Worm (Caenorhabditis elegans): ENCODE measurements around the gene F40G9.14.

The F40G9.14 gene

ce11 chrIII:134194-134593 lies 43.4 kb downstream of the F40G9.14 start, which contains the start of gene pals-25:
Gene pals-25, plus strand, starts transcription at chrIII:134494.
- TF ChIP-seq him-1 (tag; optimal IDR thresholded peaks at IDR 0.05) = no peak
- no peak for TF ChIP-seq T26A5.8 (tag; optimal IDR thresholded peaks at IDR 0.05)
- TF ChIP-seq pbrm-1 (GFP tag; IDR thresholded peaks at IDR 0.05) = no peak
- TF ChIP-seq xnd-1 (tag; optimal IDR thresholded peaks at IDR 0.05) = no peak
- no peak for TF ChIP-seq bed-2 (GFP tag; IDR thresholded peaks at IDR 0.05)
- TF ChIP-seq ceh-40 (GFP tag; IDR thresholded peaks at IDR 0.05) = no peak
- no peak for TF ChIP-seq hlh-12 (tag; optimal IDR thresholded peaks at IDR 0.05)
- TF ChIP-seq cebp-1 (GFP tag; IDR thresholded peaks at IDR 0.05) = no peak
- TF ChIP-seq cebp-1 (tag; optimal IDR thresholded peaks at IDR 0.05) = no peak
- TF ChIP-seq Y53F4B.3 (GFP tag; IDR thresholded peaks at IDR 0.05) = no peak
- TF ChIP-seq atf-7 (tag; optimal IDR thresholded peaks at IDR 0.05) = no peak
- no peak for TF ChIP-seq ztf-22 (GFP tag; optimal IDR thresholded peaks at IDR 0.05)
- TF ChIP-seq dpff-1 (tag; optimal IDR thresholded peaks at IDR 0.05) = no peak
- no peak for TF ChIP-seq C17E4.6 (GFP tag; IDR thresholded peaks at IDR 0.05)
- TF ChIP-seq ztf-26 (tag; optimal IDR thresholded peaks at IDR 0.05) = no peak

ce11 chrIII:132118-132517 lies 45.5 kb downstream of the F40G9.14 start, which contains the start of gene pals-22:
Gene pals-22, plus strand, starts transcription at chrIII:132418.
- TF ChIP-seq Y53F4B.3 (GFP tag; IDR thresholded peaks at IDR 0.05) (no peak), F52B5.7 (tag; optimal IDR thresholded peaks at IDR 0.05) (no peak), ztf-26 (tag; optimal IDR thresholded peaks at IDR 0.05) (no peak), lin-35 (GFP tag; optimal IDR thresholded peaks at IDR 0.05) (no peak), madf-3 (GFP tag; IDR thresholded peaks at IDR 0.05) (no peak), dpl-1 (GFP tag; optimal IDR thresholded peaks at IDR 0.05) (no peak), cebp-2 (GFP tag; IDR thresholded peaks at IDR 0.05) (no peak), rcor-1 (GFP tag; IDR thresholded peaks at IDR 0.05) (no peak), hlh-12 (tag; optimal IDR thresholded peaks at IDR 0.05) (no peak), nfya-2 (GFP tag; IDR thresholded peaks at IDR 0.05) (no peak), zim-3 (tag; optimal IDR thresholded peaks at IDR 0.05) (no peak), snpc-3.4 (tag; optimal IDR thresholded peaks at IDR 0.05) (no peak), lsl-1 (GFP tag; optimal IDR thresholded peaks at IDR 0.05) (no peak), F10E7.11 (tag; optimal IDR thresholded peaks at IDR 0.05) (no peak), egl-44 (GFP tag; IDR thresholded peaks at IDR 0.05) (no peak), attf-6 (GFP tag; IDR thresholded peaks at IDR 0.05) (no peak), C17E4.6 (GFP tag; IDR thresholded peaks at IDR 0.05) (no peak), ztf-3 (GFP tag; optimal IDR thresholded peaks at IDR 0.05) (no peak)

ce11 chrIII:131627-132026 lies 46.0 kb downstream of the F40G9.14 start:
- TF ChIP-seq nhr-80 (tag; optimal IDR thresholded peaks at IDR 0.05) (peak; percentile 7), attf-5 (GFP tag; optimal IDR thresholded peaks at IDR 0.05) (peak; percentile 54), lin-35 (GFP tag; optimal IDR thresholded peaks at IDR 0.05) (peak in 1 of 3 experiments; percentile 28), bed-1 (GFP tag; IDR thresholded peaks at IDR 0.05) (no peak), mcd-1 (GFP tag; IDR thresholded peaks at IDR 0.05) (peak; percentile 81), hmg-1.2 (GFP tag; IDR thresholded peaks at IDR 0.05) (peak; percentile 62; the same call in 1 of the 2 replicates), F52B5.7 (tag; optimal IDR thresholded peaks at IDR 0.05) (no peak)

ce11 chrIII:130650-131049 lies 47.0 kb downstream of the F40G9.14 start, which contains the start of the genes nhr-280 and C29F9.2:
Gene nhr-280, minus strand, starts transcription at chrIII:130750.
Gene C29F9.2, plus strand, starts transcription at chrIII:130947.
- TF ChIP-seq nhr-80 (tag; optimal IDR thresholded peaks at IDR 0.05) (peak; percentile 1), Y56A3A.18 (GFP tag; IDR thresholded peaks at IDR 0.05) (no peak)

Measured in whole organism, young adult.